Worm (Caenorhabditis elegans) whole organism, L1 larva: ENCODE measurements around the gene srp-8.

Experiments
- C04F5.9 ChIP-seq: sonication (generic microtip); optimal IDR thresholded peaks from 2 replicates; lab custom pipeline; 2016; ENCODE audit warnings: missing genetic modification characterization, missing compliant biosample characterization
- alr-1 ChIP-seq: fragments of 200-800 bp; sonication (Bioruptor generic); optimal IDR thresholded peaks from 2 replicates; lab custom pipeline; 2018; ENCODE audit warnings: borderline replicate concordance, mild to moderate bottlenecking, missing genetic modification characterization, missing compliant biosample characterization
- ama-1 ChIP-seq: fragments of 150-350 bp; optimal IDR thresholded peaks from 2 replicates; lab custom pipeline; 2014
- blmp-1 ChIP-seq: fragments of 150-350 bp; optimal IDR thresholded peaks from 2 replicates; lab custom pipeline; 2014; ENCODE audit warnings: missing biosample characterization, missing genetic modification characterization
- ceh-8 ChIP-seq: fragments of 200-800 bp; sonication (Bioruptor generic); optimal IDR thresholded peaks from 2 replicates; lab custom pipeline; 2018; ENCODE audit warnings: mild to moderate bottlenecking, missing genetic modification characterization, moderate library complexity, missing compliant biosample characterization
- ceh-82 ChIP-seq, 3 experiments: fragments of 150-350 bp in 1 of 3; sonication (generic microtip) in 2 of 3; optimal IDR thresholded peaks; 2 replicates each; lab custom pipeline; 2014 to 2017; ENCODE audit warnings: missing biosample characterization in 3 of 3, missing genetic modification characterization in 3 of 3
- ceh-90 ChIP-seq: sonication (generic microtip); optimal IDR thresholded peaks from 2 replicates; lab custom pipeline; 2016; ENCODE audit warnings: missing genetic modification characterization, missing compliant biosample characterization
- ces-1 ChIP-seq: fragments of 150-350 bp; optimal IDR thresholded peaks from 2 replicates; lab custom pipeline; 2014; ENCODE audit warnings: missing biosample characterization, missing genetic modification reagents, missing genetic modification characterization
- dpl-1 ChIP-seq, 3 experiments: fragments of 150-350 bp in 2 of 3; sonication (generic microtip) in 1 of 3; optimal IDR thresholded peaks; 2 replicates each; lab custom pipeline; 2014 to 2017; ENCODE audit warnings: missing biosample characterization in 3 of 3, missing genetic modification characterization in 3 of 3, missing genetic modification reagents in 3 of 3
- dsc-1 ChIP-seq: sonication (generic microtip); optimal IDR thresholded peaks from 2 replicates; lab custom pipeline; 2016; ENCODE audit warnings: mild to moderate bottlenecking, missing genetic modification characterization, missing compliant biosample characterization
- fkh-4 ChIP-seq: sonication (generic microtip); optimal IDR thresholded peaks from 2 replicates; lab custom pipeline; 2016; ENCODE audit warnings: missing compliant biosample characterization, missing genetic modification characterization, borderline replicate concordance
- fos-1 ChIP-seq: fragments of 150-350 bp; optimal IDR thresholded peaks from 2 replicates; lab custom pipeline; 2014; ENCODE audit warnings: missing biosample characterization, missing genetic modification characterization
- grh-1 ChIP-seq: fragments of 200-800 bp; sonication (Bioruptor generic); IDR thresholded peaks from 2 replicates; pipeline ENCODE4 v1.3.6; 2022; ENCODE audit warnings: missing genetic modification reagents, missing genetic modification characterization, missing compliant biosample characterization
- lin-14 ChIP-seq: fragments of 200-800 bp; sonication (Bioruptor generic); optimal IDR thresholded peaks from 2 replicates; lab custom pipeline; 2018; ENCODE audit warnings: mild to moderate bottlenecking, missing genetic modification characterization, moderate library complexity, missing compliant biosample characterization
- lsy-2 ChIP-seq, 2 experiments: fragments of 150-350 bp; optimal IDR thresholded peaks; 2 replicates each; lab custom pipeline; 2014; ENCODE audit warnings: missing biosample characterization in 2 of 2, missing genetic modification characterization in 2 of 2
- mep-1 ChIP-seq: fragments of 150-350 bp; optimal IDR thresholded peaks from 2 replicates; lab custom pipeline; 2014; ENCODE audit warnings: missing biosample characterization, missing genetic modification characterization
- nhr-12 ChIP-seq: sonication (generic microtip); optimal IDR thresholded peaks from 2 replicates; lab custom pipeline; 2017; ENCODE audit warnings: missing biosample characterization, missing genetic modification characterization
- nhr-19 ChIP-seq: fragments of 200-800 bp; sonication (Bioruptor generic); conservative IDR thresholded peaks from 2 replicates; pipeline ENCODE4 v1.3.6; 2022; ENCODE audit warnings: missing genetic modification characterization, missing compliant biosample characterization
- nhr-237 ChIP-seq: fragments of 150-350 bp; optimal IDR thresholded peaks from 2 replicates; lab custom pipeline; 2014; ENCODE audit warnings: missing biosample characterization, missing genetic modification characterization
- nhr-28 ChIP-seq: fragments of 150-350 bp; optimal IDR thresholded peaks from 2 replicates; lab custom pipeline; 2014; ENCODE audit warnings: missing biosample characterization, missing genetic modification characterization
- nhr-71 ChIP-seq: sonication (generic microtip); optimal IDR thresholded peaks from 2 replicates; lab custom pipeline; 2016; ENCODE audit warnings: mild to moderate bottlenecking, missing genetic modification characterization, moderate library complexity, missing compliant biosample characterization
- nhr-76 ChIP-seq: sonication (generic microtip); optimal IDR thresholded peaks from 2 replicates; lab custom pipeline; 2017; ENCODE audit warnings: missing biosample characterization, missing genetic modification characterization
- nhr-77 ChIP-seq: fragments of 150-350 bp; optimal IDR thresholded peaks from 2 replicates; lab custom pipeline; 2014; ENCODE audit warnings: missing biosample characterization, missing genetic modification characterization
- nhr-84 ChIP-seq: sonication (generic microtip); optimal IDR thresholded peaks from 2 replicates; lab custom pipeline; 2017; ENCODE audit warnings: missing biosample characterization, missing genetic modification characterization
- nhr-85 ChIP-seq: sonication (generic microtip); peaks from one replicate; lab custom pipeline; 2016; ENCODE audit warnings: missing genetic modification characterization, inconsistent platforms, missing compliant biosample characterization
- pag-3 ChIP-seq: sonication (generic microtip); optimal IDR thresholded peaks from 2 replicates; lab custom pipeline; 2017; ENCODE audit warnings: missing genetic modification characterization, mild to moderate bottlenecking, missing compliant biosample characterization, antibody characterized with exemption, borderline replicate concordance; ENCODE audit not compliant: insufficient read depth
- pqm-1 ChIP-seq: sonication (generic microtip); optimal IDR thresholded peaks from 3 replicates; lab custom pipeline; 2017; ENCODE audit warnings: missing biosample characterization, missing genetic modification characterization
- skn-1 ChIP-seq: fragments of 150-350 bp; optimal IDR thresholded peaks from 2 replicates; lab custom pipeline; 2014; ENCODE audit warnings: missing biosample characterization, missing genetic modification characterization
- snpc-4 ChIP-seq: fragments of 150-350 bp; optimal IDR thresholded peaks from 2 replicates; lab custom pipeline; 2014; ENCODE audit warnings: missing biosample characterization, missing genetic modification characterization
- swsn-7 ChIP-seq: sonication (generic microtip); optimal IDR thresholded peaks from 2 replicates; lab custom pipeline; 2016; ENCODE audit warnings: missing genetic modification characterization, missing compliant biosample characterization
- unc-30 ChIP-seq: sonication (generic microtip); optimal IDR thresholded peaks from 2 replicates; lab custom pipeline; 2017; ENCODE audit warnings: missing biosample characterization, missing genetic modification characterization
- unc-62 ChIP-seq: fragments of 150-350 bp; optimal IDR thresholded peaks from 2 replicates; lab custom pipeline; 2014; ENCODE audit warnings: missing biosample characterization, missing genetic modification reagents, missing genetic modification characterization
- xbp-1 ChIP-seq: sonication (generic microtip); optimal IDR thresholded peaks from 2 replicates; lab custom pipeline; 2016; ENCODE audit warnings: missing genetic modification characterization, missing compliant biosample characterization
- ztf-11 ChIP-seq, 2 experiments: sonication (generic microtip); optimal IDR thresholded peaks; 2 replicates each; lab custom pipeline; 2016 to 2017; ENCODE audit warnings: missing genetic modification characterization in 2 of 2, missing biosample characterization in 1 of 2, missing compliant biosample characterization in 1 of 2

srp-8 gene

ce11 chrV:8235331-8235730 lies 51.8 kb downstream of the srp-8 start (continued):
- TF ChIP-seq mep-1 (tag; lab: Kevin White, UChicago): peak; percentile 60
- TF ChIP-seq ceh-90 (tag; lab: Kevin White, UChicago): no peak
- TF ChIP-seq snpc-4 (tag; lab: Kevin White, UChicago): peak; percentile 65
- TF ChIP-seq ceh-8 (GFP tag; lab: Kevin White, UChicago): no peak
- no peak for TF ChIP-seq dsc-1 (tag; lab: Kevin White, UChicago)
- no peak for TF ChIP-seq ces-1 (GFP tag; lab: Kevin White, UChicago)
- TF ChIP-seq nhr-85 (tag; lab: Kevin White, UChicago): peak; percentile 69
- TF ChIP-seq nhr-77 (tag; lab: Kevin White, UChicago): peak; percentile 47
- TF ChIP-seq unc-62 (GFP tag; lab: Kevin White, UChicago): no peak
- no peak for TF ChIP-seq nhr-12 (tag; lab: Kevin White, UChicago)
- no peak for TF ChIP-seq lin-14 (GFP tag; lab: Kevin White, UChicago)
- TF ChIP-seq xbp-1: no peak
- TF ChIP-seq alr-1 (tag; lab: Kevin White, UChicago): no peak
- no peak for TF ChIP-seq pag-3
- TF ChIP-seq skn-1: peak; percentile 47
- no peak for TF ChIP-seq nhr-76
- TF ChIP-seq fkh-4 (tag; lab: Kevin White, UChicago): no peak
- peak in 2 of 3 experiments; percentile 24 to 40 for TF ChIP-seq dpl-1 (GFP tag; optimal IDR thresholded peaks at IDR 0.05; lab: Kevin White, UChicago)
- no peak for TF ChIP-seq grh-1
- TF ChIP-seq blmp-1 (tag; lab: Kevin White, UChicago): peak; percentile 38
- no peak for TF ChIP-seq nhr-84 (tag; lab: Kevin White, UChicago)
- no peak for TF ChIP-seq ama-1 (lab: Kevin White, UChicago)
- TF ChIP-seq fos-1 (tag; lab: Kevin White, UChicago): no peak
- TF ChIP-seq C04F5.9 (tag; lab: Kevin White, UChicago): no peak
- no peak for TF ChIP-seq nhr-237
- no peak for TF ChIP-seq nhr-28 (tag; lab: Kevin White, UChicago)
- TF ChIP-seq swsn-7: peak; percentile 20
- no peak for TF ChIP-seq ztf-11 (tag; optimal IDR thresholded peaks at IDR 0.05; lab: Kevin White, UChicago)
- no peak for TF ChIP-seq unc-30 (tag; lab: Kevin White, UChicago)
- TF ChIP-seq pqm-1 (tag; lab: Kevin White, UChicago): no peak
- peak in 1 of 2 experiments; percentile 52 for TF ChIP-seq lsy-2 (tag; optimal IDR thresholded peaks at IDR 0.05; lab: Kevin White, UChicago)
- TF ChIP-seq nhr-19 (GFP tag; lab: Robert Waterston, UW): no peak
- peak in 1 of 3 experiments; percentile 23 for TF ChIP-seq ceh-82 (tag; optimal IDR thresholded peaks at IDR 0.05; lab: Kevin White, UChicago)
- TF ChIP-seq nhr-71 (tag; lab: Kevin White, UChicago): peak; percentile 49
